Worm (Caenorhabditis elegans) whole organism, mixed stage, embryonic: ENCODE measurements around the gene uggt-1.

ENCODE experiments used
- bed-3 ChIP-seq: fragments of 200-800 bp; sonication (Bioruptor generic); optimal IDR thresholded peaks from 3 replicates; lab custom pipeline; 2018; ENCODE audit warnings: mild to moderate bottlenecking, missing genetic modification characterization, moderate library complexity, missing compliant biosample characterization
- blmp-1 ChIP-seq: fragments of 150-350 bp; optimal IDR thresholded peaks from 2 replicates; lab custom pipeline; 2014; ENCODE audit warnings: missing biosample characterization, missing genetic modification characterization
- ceh-39 ChIP-seq: fragments of 150-350 bp; optimal IDR thresholded peaks from 2 replicates; lab custom pipeline; 2014; ENCODE audit warnings: missing biosample characterization, missing genetic modification characterization
- ceh-83 ChIP-seq: fragments of 200-800 bp; sonication (Bioruptor generic); optimal IDR thresholded peaks from 2 replicates; lab custom pipeline; 2018; ENCODE audit warnings: mild to moderate bottlenecking, missing genetic modification characterization, missing compliant biosample characterization
- ces-1 ChIP-seq: fragments of 150-350 bp; optimal IDR thresholded peaks from 2 replicates; lab custom pipeline; 2014; ENCODE audit warnings: missing biosample characterization, missing genetic modification reagents, missing genetic modification characterization
- cnd-1 ChIP-seq: fragments of 200-800 bp; sonication (Bioruptor generic); optimal IDR thresholded peaks from 2 replicates; lab custom pipeline; 2018; ENCODE audit warnings: mild to moderate bottlenecking, missing genetic modification characterization, missing compliant biosample characterization
- drap-1 ChIP-seq: fragments of 200-800 bp; sonication (Bioruptor generic); optimal IDR thresholded peaks from 3 replicates; lab custom pipeline; 2018; ENCODE audit warnings: mild to moderate bottlenecking, missing genetic modification characterization, missing compliant biosample characterization
- elt-1 ChIP-seq: sonication (generic microtip); optimal IDR thresholded peaks from 2 replicates; lab custom pipeline; 2017; ENCODE audit warnings: missing genetic modification characterization, mild to moderate bottlenecking, missing compliant biosample characterization, antibody characterized with exemption, moderate library complexity, borderline replicate concordance; ENCODE audit not compliant: insufficient read depth
- elt-3 ChIP-seq: fragments of 150-350 bp; optimal IDR thresholded peaks from 2 replicates; lab custom pipeline; 2014; ENCODE audit warnings: missing biosample characterization, missing genetic modification characterization
- flh-1 ChIP-seq: fragments of 200-800 bp; sonication (Bioruptor generic); optimal IDR thresholded peaks from 2 replicates; lab custom pipeline; 2018; ENCODE audit warnings: mild to moderate bottlenecking, missing genetic modification characterization, moderate library complexity, missing compliant biosample characterization
- ham-2 ChIP-seq: fragments of 200-800 bp; sonication (Bioruptor generic); optimal IDR thresholded peaks from 2 replicates; lab custom pipeline; 2018; ENCODE audit warnings: mild to moderate bottlenecking, missing genetic modification characterization, missing compliant biosample characterization
- hlh-1 ChIP-seq: fragments of 150-350 bp; optimal IDR thresholded peaks from 2 replicates; lab custom pipeline; 2014; ENCODE audit warnings: missing biosample characterization, missing genetic modification reagents, missing genetic modification characterization
- lin-13 ChIP-seq: fragments of 150-350 bp; optimal IDR thresholded peaks from 2 replicates; lab custom pipeline; 2014; ENCODE audit warnings: missing biosample characterization, missing genetic modification characterization
- lin-32 ChIP-seq: fragments of 200-800 bp; sonication (Bioruptor generic); optimal IDR thresholded peaks from 2 replicates; lab custom pipeline; 2018; ENCODE audit warnings: mild to moderate bottlenecking, missing genetic modification characterization, missing compliant biosample characterization
- lsy-2 ChIP-seq: fragments of 150-350 bp; optimal IDR thresholded peaks from 2 replicates; lab custom pipeline; 2014; ENCODE audit warnings: missing biosample characterization, missing genetic modification characterization
- mep-1 ChIP-seq: fragments of 150-350 bp; optimal IDR thresholded peaks from 2 replicates; lab custom pipeline; 2017; ENCODE audit warnings: missing biosample characterization, missing genetic modification reagents, missing genetic modification characterization, inconsistent platforms
- mls-2 ChIP-seq: sonication (generic microtip); optimal IDR thresholded peaks from 2 replicates; lab custom pipeline; 2016; ENCODE audit warnings: mild to moderate bottlenecking, missing genetic modification characterization, moderate library complexity, missing compliant biosample characterization
- nhr-12 ChIP-seq: fragments of 150-350 bp; optimal IDR thresholded peaks from 2 replicates; lab custom pipeline; 2014; ENCODE audit warnings: missing biosample characterization, missing genetic modification characterization
- nhr-2 ChIP-seq: fragments of 150-350 bp; optimal IDR thresholded peaks from 2 replicates; lab custom pipeline; 2014; ENCODE audit warnings: missing biosample characterization, missing genetic modification characterization
- nhr-28 ChIP-seq: fragments of 150-350 bp; optimal IDR thresholded peaks from 2 replicates; lab custom pipeline; 2014; ENCODE audit warnings: missing biosample characterization, missing genetic modification characterization
- nhr-76 ChIP-seq: sonication (generic microtip); optimal IDR thresholded peaks from 2 replicates; lab custom pipeline; 2017; ENCODE audit warnings: missing biosample characterization, missing genetic modification characterization
- pha-4 ChIP-seq: fragments of 150-350 bp; optimal IDR thresholded peaks from 2 replicates; lab custom pipeline; 2018; ENCODE audit warnings: missing biosample characterization, missing genetic modification reagents, missing genetic modification characterization
- snpc-4 ChIP-seq: fragments of 150-350 bp; optimal IDR thresholded peaks from 2 replicates; lab custom pipeline; 2014; ENCODE audit warnings: missing biosample characterization, missing genetic modification characterization
- sptf-1 ChIP-seq: sonication (generic microtip); optimal IDR thresholded peaks from 2 replicates; lab custom pipeline; 2017; ENCODE audit warnings: mild to moderate bottlenecking, missing genetic modification characterization, moderate library complexity, missing compliant biosample characterization
- tbx-8 ChIP-seq: fragments of 200-800 bp; sonication (Bioruptor generic); optimal IDR thresholded peaks from 2 replicates; lab custom pipeline; 2018; ENCODE audit warnings: mild to moderate bottlenecking, missing genetic modification characterization, moderate library complexity, missing compliant biosample characterization
- unc-120 ChIP-seq: sonication (generic microtip); optimal IDR thresholded peaks from 2 replicates; lab custom pipeline; 2017; ENCODE audit warnings: missing genetic modification characterization, missing compliant biosample characterization; ENCODE audit not compliant: poor library complexity, severe bottlenecking
- unc-39 ChIP-seq: fragments of 150-350 bp; optimal IDR thresholded peaks from 2 replicates; lab custom pipeline; 2014; ENCODE audit warnings: missing biosample characterization, missing genetic modification characterization
- unc-62 ChIP-seq: fragments of 150-350 bp; optimal IDR thresholded peaks from 2 replicates; lab custom pipeline; 2014; ENCODE audit warnings: missing biosample characterization, missing genetic modification reagents, missing genetic modification characterization
- zip-8 ChIP-seq: fragments of 150-350 bp; optimal IDR thresholded peaks from 2 replicates; lab custom pipeline; 2014; ENCODE audit warnings: missing biosample characterization, missing genetic modification characterization
- ztf-11 ChIP-seq: fragments of 150-350 bp; optimal IDR thresholded peaks from 2 replicates; lab custom pipeline; 2014; ENCODE audit warnings: missing biosample characterization, missing genetic modification characterization

uggt-1 gene

DNA sequence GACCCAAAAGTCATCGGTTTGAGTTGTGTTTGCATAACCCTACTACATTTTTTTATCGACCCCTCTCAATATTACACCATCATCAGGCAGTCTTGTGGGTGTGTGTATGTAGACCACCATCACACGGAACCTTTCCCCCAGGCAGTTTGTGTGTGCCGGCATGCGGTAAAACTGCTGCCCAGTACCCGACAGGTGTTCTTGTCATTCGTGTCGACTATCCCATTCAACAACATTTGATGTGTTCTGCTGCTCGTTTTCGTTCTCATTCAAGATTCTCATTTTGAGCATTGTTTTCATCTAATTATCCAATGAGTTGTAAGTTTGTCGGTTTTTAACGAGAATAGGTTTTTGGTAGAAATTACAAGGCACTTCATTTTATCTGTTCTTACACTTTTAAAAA is 21.8 kb upstream of the uggt-1 start:
- TF ChIP-seq ceh-39, result no peak
- peak; percentile 88 for TF ChIP-seq hlh-1 (tag; lab: Kevin White, UChicago)

DNA sequence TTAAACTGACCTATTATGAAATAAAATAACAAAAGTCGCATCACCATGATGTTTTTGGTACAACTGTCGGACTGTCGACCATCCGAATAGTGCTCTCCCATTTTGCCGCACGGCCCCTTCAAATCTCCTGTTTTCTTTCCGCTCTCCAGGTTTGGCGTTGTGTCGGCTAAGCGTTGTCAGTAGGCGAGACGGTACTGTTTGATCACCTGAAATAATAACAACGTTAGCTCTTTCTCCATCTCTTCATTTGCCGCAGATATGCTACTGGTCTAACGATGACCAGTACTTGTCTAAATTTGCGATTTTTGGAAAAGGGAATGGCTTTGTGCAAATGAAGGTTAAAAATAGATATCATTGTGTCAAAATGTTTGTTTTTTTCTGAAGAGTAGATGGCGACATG is 18.8 kb upstream of the uggt-1 start, which contains the start of gene chts-1:
TSS of gene chts-1 (minus strand) at position 101 of the 400 bp plus-strand sequence.
- TF ChIP-seq lsy-2 (tag; lab: Kevin White, UChicago) (no peak), nhr-12 (tag; lab: Kevin White, UChicago) (no peak), elt-1 (tag; lab: Kevin White, UChicago) (no peak), nhr-28 (tag; lab: Kevin White, UChicago) (no peak), drap-1 (no peak)

DNA sequence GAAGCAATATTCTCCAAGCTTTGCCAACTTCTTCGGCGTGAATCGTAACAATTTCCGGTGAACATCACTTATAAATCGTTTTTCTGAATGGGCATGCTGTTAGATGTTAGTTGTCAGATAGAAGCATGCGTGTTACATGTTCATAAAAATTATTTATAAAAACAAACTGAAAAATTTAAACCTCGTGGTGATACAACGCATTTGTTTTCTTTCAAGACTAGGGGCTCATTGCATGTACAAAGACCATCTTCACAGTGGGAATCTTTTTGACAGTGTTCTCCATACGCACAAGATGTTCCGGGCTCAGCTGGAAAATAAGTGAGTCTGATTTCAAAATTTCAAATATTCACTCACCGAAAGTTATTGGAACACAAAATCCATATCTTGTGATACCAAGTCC is 11.9 kb upstream of the uggt-1 start:
- TF ChIP-seq ztf-11 (tag; lab: Kevin White, UChicago) (no peak), unc-62 (GFP tag; lab: Kevin White, UChicago) (no peak), sptf-1 (no peak), lin-13 (no peak), bed-3 (GFP tag; lab: Kevin White, UChicago) (no peak), elt-1 (tag; lab: Kevin White, UChicago) (no peak)

DNA sequence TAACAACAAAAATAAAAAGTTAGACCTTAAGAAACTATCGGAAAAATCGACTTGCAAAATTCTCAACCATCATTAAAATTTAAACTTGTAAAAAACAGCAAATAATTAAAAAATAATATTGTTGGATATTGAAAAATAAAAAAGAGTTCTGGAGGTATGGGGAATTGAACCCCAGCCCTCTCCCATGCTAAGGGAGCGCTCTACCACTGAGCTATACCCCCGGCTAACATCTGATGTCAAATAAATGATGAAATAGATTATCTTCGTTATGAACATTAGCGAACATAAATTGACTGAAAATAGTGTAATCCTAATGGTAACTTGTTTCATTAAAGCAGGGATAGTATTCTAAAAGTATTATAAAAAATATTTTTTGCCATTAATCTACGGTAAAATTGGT is 6.4 kb upstream of the uggt-1 start:
- TF ChIP-seq nhr-76 (tag; lab: Kevin White, UChicago), result no peak
- no peak for TF ChIP-seq zip-8
- no peak for TF ChIP-seq ces-1 (GFP tag; lab: Kevin White, UChicago)
- no peak for TF ChIP-seq flh-1 (GFP tag; lab: Kevin White, UChicago)
- no peak for TF ChIP-seq nhr-12 (tag; lab: Kevin White, UChicago)
- TF ChIP-seq unc-120, result no peak

DNA sequence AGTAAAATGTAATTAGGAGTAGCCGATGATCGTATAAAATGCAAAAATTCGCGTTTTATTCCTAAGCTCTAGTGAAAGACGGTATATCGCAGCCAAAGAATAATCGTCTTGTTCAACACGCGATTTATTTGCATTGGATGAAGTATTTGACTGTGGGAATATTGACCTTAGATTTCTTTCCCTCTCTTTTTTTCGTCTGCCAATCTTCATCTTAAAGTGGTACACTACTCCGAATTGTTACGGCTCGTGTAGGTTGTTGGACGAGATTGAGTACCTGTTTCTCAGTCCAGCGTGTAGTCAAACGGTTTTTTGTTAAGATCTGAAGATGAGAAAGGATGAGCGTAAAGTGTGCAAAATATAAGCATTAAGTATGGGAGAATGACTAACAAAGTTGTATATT is 5.8 kb upstream of the uggt-1 start, which contains the start of gene lgc-11:
TSS of gene lgc-11 (minus strand) at position 101 of the 400 bp plus-strand sequence.
- TF ChIP-seq drap-1 (no peak), nhr-12 (tag; lab: Kevin White, UChicago) (no peak), sptf-1 (no peak), ceh-39 (no peak), hlh-1 (tag; lab: Kevin White, UChicago) (no peak), nhr-76 (tag; lab: Kevin White, UChicago) (no peak), unc-39 (no peak), ceh-83 (GFP tag; lab: Kevin White, UChicago) (no peak), nhr-2 (tag; lab: Kevin White, UChicago) (no peak), unc-62 (GFP tag; lab: Kevin White, UChicago) (no peak), mep-1 (tag; lab: Kevin White, UChicago) (no peak), bed-3 (GFP tag; lab: Kevin White, UChicago) (no peak), nhr-28 (tag; lab: Kevin White, UChicago) (no peak), mls-2 (tag; lab: Kevin White, UChicago) (no peak), zip-8 (no peak)

DNA sequence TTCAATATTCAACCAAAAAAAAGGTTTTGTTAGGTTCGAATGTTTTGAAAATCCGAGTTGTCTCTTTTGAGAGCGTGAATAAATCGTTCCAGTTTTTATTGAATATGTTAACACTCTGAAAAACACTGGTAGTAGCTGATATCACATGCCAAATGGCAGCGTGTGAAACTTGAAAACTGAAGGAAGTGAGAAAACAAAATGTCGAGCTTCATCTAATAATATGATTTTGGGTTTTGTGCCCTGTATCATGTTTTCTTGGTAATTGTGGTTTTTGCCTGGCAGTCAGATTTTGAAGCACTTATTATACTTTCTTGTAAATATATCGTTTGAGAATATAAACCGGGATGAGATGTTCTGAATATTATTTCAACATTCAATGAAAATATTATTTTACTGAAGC is 2.0 kb upstream of the uggt-1 start, which contains the start of gene F48E3.6:
TSS of gene F48E3.6 (minus strand) at position 101 of the 400 bp plus-strand sequence.
- TF ChIP-seq tbx-8 (no peak), elt-3 (tag; lab: Kevin White, UChicago) (no peak), bed-3 (GFP tag; lab: Kevin White, UChicago) (no peak), mls-2 (tag; lab: Kevin White, UChicago) (no peak), nhr-2 (tag; lab: Kevin White, UChicago) (no peak), zip-8 (no peak), flh-1 (GFP tag; lab: Kevin White, UChicago) (no peak), ces-1 (GFP tag; lab: Kevin White, UChicago) (no peak), unc-120 (no peak), ztf-11 (tag; lab: Kevin White, UChicago) (no peak), mep-1 (tag; lab: Kevin White, UChicago) (no peak), nhr-76 (tag; lab: Kevin White, UChicago) (no peak), elt-1 (tag; lab: Kevin White, UChicago) (no peak), ham-2 (GFP tag; lab: Kevin White, UChicago) (no peak), unc-62 (GFP tag; lab: Kevin White, UChicago) (no peak), nhr-28 (tag; lab: Kevin White, UChicago) (no peak), ceh-83 (GFP tag; lab: Kevin White, UChicago) (no peak), hlh-1 (tag; lab: Kevin White, UChicago) (no peak)

DNA sequence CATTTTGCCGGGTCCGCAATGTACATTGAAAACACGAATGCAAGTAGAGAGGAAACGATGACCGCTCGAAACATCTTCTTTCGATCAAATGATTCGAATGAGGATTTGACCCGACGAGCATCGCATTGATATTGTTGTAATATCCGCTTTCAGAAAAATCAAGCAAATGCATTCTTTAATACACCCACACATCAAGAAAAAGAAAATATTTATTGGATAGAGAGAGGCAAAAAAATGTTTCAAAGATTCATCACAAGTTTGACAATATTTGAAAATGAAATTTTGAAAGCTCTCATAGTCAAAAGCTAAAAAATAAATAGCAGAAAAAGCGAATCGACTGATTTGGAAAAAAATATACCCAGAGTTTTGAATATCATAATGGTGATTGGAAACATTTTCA is 5.3 kb downstream of the uggt-1 start, which contains the start of gene try-14:
TSS of gene try-14 (minus strand) at position 101 of the 400 bp plus-strand sequence.
- no peak for TF ChIP-seq pha-4 (tag; lab: Kevin White, UChicago)
- TF ChIP-seq ceh-83 (GFP tag; lab: Kevin White, UChicago), result no peak
- no peak for TF ChIP-seq elt-3 (tag; lab: Kevin White, UChicago)
- no peak for TF ChIP-seq lin-32
- no peak for TF ChIP-seq cnd-1 (tag; lab: Kevin White, UChicago)
- TF ChIP-seq snpc-4 (tag; lab: Kevin White, UChicago), result no peak
- no peak for TF ChIP-seq flh-1 (GFP tag; lab: Kevin White, UChicago)
- no peak for TF ChIP-seq hlh-1 (tag; lab: Kevin White, UChicago)
- no peak for TF ChIP-seq blmp-1
- no peak for TF ChIP-seq sptf-1
- no peak for TF ChIP-seq nhr-76 (tag; lab: Kevin White, UChicago)
- no peak for TF ChIP-seq unc-120
